Worm (Caenorhabditis elegans) whole organism, L4 larva: ENCODE data around the gene F09E5.8.

ENCODE experiments used
- R02D3.7 ChIP-seq: fragments of 150-350 bp; sonication (generic microtip); optimal IDR thresholded peaks from 3 replicates; lab custom pipeline; 2014; ENCODE audit warnings: missing biosample characterization, missing genetic modification characterization
- ceh-20 ChIP-seq: fragments of 200-800 bp; sonication (Bioruptor generic); IDR thresholded peaks from 2 replicates; pipeline ENCODE4 v1.3.6; 2022; ENCODE audit warnings: missing genetic modification reagents, missing genetic modification characterization, missing compliant biosample characterization
- ces-1 ChIP-seq: fragments of 150-350 bp; sonication (generic microtip); optimal IDR thresholded peaks from 4 replicates; lab custom pipeline; 2014; ENCODE audit warnings: missing biosample characterization, missing genetic modification reagents, missing genetic modification characterization
- ctbp-1 ChIP-seq: fragments of 200-800 bp; sonication (Bioruptor generic); IDR thresholded peaks from 2 replicates; pipeline ENCODE4 v1.3.6; 2022; ENCODE audit warnings: missing genetic modification reagents, missing genetic modification characterization, missing compliant biosample characterization
- nhr-25 ChIP-seq: sonication (generic microtip); optimal IDR thresholded peaks from 2 replicates; lab custom pipeline; 2017; ENCODE audit warnings: missing genetic modification characterization, mild to moderate bottlenecking, missing compliant biosample characterization, antibody characterized with exemption, moderate library complexity, borderline replicate concordance; ENCODE audit not compliant: insufficient read depth

DNA sequence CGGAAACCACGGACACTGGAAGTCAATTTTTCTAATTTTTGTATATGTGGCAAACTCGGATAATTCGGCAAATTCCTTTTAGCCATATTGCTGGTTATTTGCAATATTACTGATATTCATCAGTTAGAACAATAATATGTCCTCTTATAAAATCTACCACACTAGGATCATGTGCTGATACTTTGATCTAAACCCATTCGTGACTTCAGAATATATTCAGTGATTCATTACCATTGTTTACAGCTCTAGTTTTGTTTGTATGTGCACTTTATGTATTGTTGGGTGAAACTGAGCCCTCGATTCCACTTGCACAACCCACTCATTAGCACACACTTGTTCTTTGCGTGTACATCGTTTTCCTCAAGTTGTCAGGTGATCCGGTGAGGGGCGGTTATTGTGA, 44.3 kb upstream of the F09E5.8 start:
- TF ChIP-seq R02D3.7 (tag; lab: Kevin White, UChicago) (no peak), ceh-20 (no peak), ctbp-1 (no peak), ces-1 (GFP tag; lab: Kevin White, UChicago) (no peak), nhr-25 (tag; lab: Kevin White, UChicago) (no peak)
